Fruit fly (Drosophila melanogaster): ENCODE measurements around the gene Pdss2.

Pdss2 gene

DNA sequence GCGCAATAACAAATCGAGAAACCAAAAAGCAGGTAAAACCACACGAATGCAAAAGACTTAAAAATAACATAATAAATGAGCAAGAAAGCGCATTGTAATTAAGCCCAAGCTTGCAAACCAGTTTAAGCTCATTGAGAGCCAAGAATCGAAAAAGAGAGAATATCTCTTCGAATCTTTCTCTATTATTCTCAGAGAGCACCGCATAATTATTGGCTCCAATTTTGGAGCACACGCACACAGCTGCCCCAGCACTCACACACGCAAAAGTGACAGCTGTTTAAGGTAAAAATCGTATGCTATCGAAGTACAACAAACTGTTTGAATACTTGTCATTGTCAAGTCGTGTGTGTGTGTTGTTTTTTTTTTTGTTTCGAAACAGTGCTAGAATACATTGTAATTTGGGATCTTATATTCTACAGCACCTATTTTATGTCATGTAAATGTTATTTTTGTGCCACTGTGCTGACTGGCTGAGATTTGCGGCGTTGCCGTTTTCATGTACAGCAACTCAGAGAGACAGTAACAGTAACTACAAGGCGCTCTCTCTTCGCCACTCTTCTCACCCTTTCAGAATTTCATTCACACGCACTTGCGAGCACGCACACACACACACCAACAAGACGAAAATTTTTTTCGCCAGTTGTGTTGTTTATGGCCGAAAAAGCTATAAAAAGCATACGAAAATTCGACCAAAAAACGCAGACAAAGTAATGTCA is 18.2 kb upstream of the Pdss2 start (continued):
- TF ChIP-seq CG18764 (GFP tag; optimal IDR thresholded peaks at IDR 0.05) (no peak), ap (GFP tag; IDR thresholded peaks at IDR 0.05) (peak; percentile 52; the same call in 1 of the 2 replicates), CG13296 (GFP tag; optimal IDR thresholded peaks at IDR 0.05) (peak; percentile 31), al (GFP tag; IDR thresholded peaks at IDR 0.05) (peak; percentile 32; the same call in 1 of the 2 replicates), Drgx (GFP tag; IDR thresholded peaks at IDR 0.05) (peak; percentile 87), usp (GFP tag; optimal IDR thresholded peaks at IDR 0.05) (no peak), grau (tag; optimal IDR thresholded peaks at IDR 0.05) (no peak), fd64A (GFP tag; optimal IDR thresholded peaks at IDR 0.05) (peak; percentile 22), CG4328 (GFP tag; optimal IDR thresholded peaks at IDR 0.05) (no peak), H15 (GFP tag; IDR thresholded peaks at IDR 0.05) (peak; percentile 45; the same call in 1 of the 3 replicates), CG4820 (GFP tag; optimal IDR thresholded peaks at IDR 0.05) (peak; percentile 28), HLH3B (GFP tag; IDR thresholded peaks at IDR 0.05) (peak; percentile 60), CG10147 (GFP tag; optimal IDR thresholded peaks at IDR 0.05) (no peak), otp (GFP tag; IDR thresholded peaks at IDR 0.05) (peak; percentile 68; the same call in 2 of the 3 replicates), B-H1 (GFP tag; IDR thresholded peaks at IDR 0.05) (peak; percentile 57; the same call in 2 of the 3 replicates), CG32767 (GFP tag; IDR thresholded peaks at IDR 0.05) (peak; percentile 61; the same call in 1 of the 2 replicates), eve (GFP tag; optimal IDR thresholded peaks at IDR 0.05) (peak in 1 of 2 experiments; percentile 76), zfh2 (GFP tag; optimal IDR thresholded peaks at IDR 0.05) (peak; percentile 11), dmrt11E (tag; optimal IDR thresholded peaks at IDR 0.05) (peak; percentile 16), CG34422 (GFP tag; IDR thresholded peaks at IDR 0.05) (peak; percentile 61), CG17829 (tag; optimal IDR thresholded peaks at IDR 0.05) (peak; percentile 4), Mrtf (GFP tag; IDR thresholded peaks at IDR 0.05) (no peak), CG6683 (GFP tag; optimal IDR thresholded peaks at IDR 0.05) (no peak), CG4282 (GFP tag; optimal IDR thresholded peaks at IDR 0.05) (peak; percentile 92), crc (GFP tag; optimal IDR thresholded peaks at IDR 0.05) (no peak), Dad (GFP tag; optimal IDR thresholded peaks at IDR 0.05) (peak; percentile 4), CG10979 (tag; optimal IDR thresholded peaks at IDR 0.05) (peak; percentile 20), zfh1 (GFP tag; IDR thresholded peaks at IDR 0.05) (peak; percentile 80), E2f1 (GFP tag; IDR thresholded peaks at IDR 0.05) (peak; percentile 72), Hr51 (GFP tag; optimal IDR thresholded peaks at IDR 0.05) (peak in 1 of 2 experiments; percentile 46), Taf1 (GFP tag; IDR thresholded peaks at IDR 0.05) (peak; percentile 65), seq (GFP tag; IDR thresholded peaks at IDR 0.05) (peak; percentile 66; the same call in 1 of the 2 replicates), dpn (GFP tag; optimal IDR thresholded peaks at IDR 0.05) (peak; percentile 37 to 38), H2.0 (GFP tag; IDR thresholded peaks at IDR 0.05) (peak; percentile 40; the same call in 1 of the 2 replicates), CG7556 (GFP tag; optimal IDR thresholded peaks at IDR 0.05) (peak; percentile 46), Vsx1 (GFP tag; optimal IDR thresholded peaks at IDR 0.05) (peak; percentile 15), CG6689 (GFP tag; IDR thresholded peaks at IDR 0.05) (peak; percentile 73), CG30403 (GFP tag; optimal IDR thresholded peaks at IDR 0.05) (peak; percentile 46), ERR (GFP tag; optimal IDR thresholded peaks at IDR 0.05) (no peak), CG12769 (tag; optimal IDR thresholded peaks at IDR 0.05) (peak; percentile 30), sim (GFP tag; IDR thresholded peaks at IDR 0.05) (0 out of 2 replicates have a peak, but pooled peaks have one; percentile 53), Hsf (GFP tag; optimal IDR thresholded peaks at IDR 0.05) (peak; percentile 46), CG14667 (GFP tag; IDR thresholded peaks at IDR 0.05) (no peak), CG15269 (tag; optimal IDR thresholded peaks at IDR 0.05) (peak; percentile 57), Bdp1 (GFP tag; optimal IDR thresholded peaks at IDR 0.05) (peak; percentile 13), CG32772 (GFP tag; IDR thresholded peaks at IDR 0.05) (peak; percentile 51; the same call in 1 of the 2 replicates), NfI (GFP tag; optimal IDR thresholded peaks at IDR 0.05) (peak; percentile 19), croc (GFP tag; conservative IDR thresholded peaks at IDR 0.05) (no peak), Hmx (GFP tag; optimal IDR thresholded peaks at IDR 0.05) (no peak), E2f2 (GFP tag; IDR thresholded peaks at IDR 0.05) (0 out of 2 replicates have a peak, but pooled peaks have one; percentile 39)
